Worm (Caenorhabditis elegans): ENCODE measurements around the gene lap-1.

The lap-1 gene

DNA sequence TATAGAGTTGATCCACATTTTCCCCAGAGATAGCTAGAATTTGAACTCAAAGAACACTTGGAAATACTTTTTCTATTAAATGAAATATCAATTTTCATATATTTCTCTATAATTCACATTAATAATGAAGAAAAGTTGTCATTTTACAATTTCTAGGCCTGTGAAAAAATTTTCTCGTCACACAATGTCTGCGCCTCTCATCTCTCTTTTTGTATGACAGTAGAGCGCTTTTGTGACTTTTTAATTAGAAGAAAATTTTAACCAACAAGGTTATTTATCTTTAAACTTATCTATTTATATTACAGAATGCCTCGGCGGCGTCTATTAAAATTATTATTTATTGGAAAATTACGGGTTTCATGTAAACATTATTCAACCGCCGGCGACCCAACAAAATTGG is 27.3 kb upstream of the lap-1 start, which contains the start of gene ZK1236.1:
TSS of gene ZK1236.1 (plus strand) at position 263 of the 400 bp plus-strand sequence.
- no peak for TF ChIP-seq nhr-48 (tag; optimal IDR thresholded peaks at IDR 0.05)
- peak in 1 of 2 experiments; percentile 35 for TF ChIP-seq lsy-2 (tag; optimal IDR thresholded peaks at IDR 0.05)
- no peak for TF ChIP-seq daf-12 (tag; optimal IDR thresholded peaks at IDR 0.05)
- TF ChIP-seq nhr-6 (tag; optimal IDR thresholded peaks at IDR 0.05), result no peak
- no peak for TF ChIP-seq spr-3 (GFP tag; optimal IDR thresholded peaks at IDR 0.05)
- no peak for TF ChIP-seq daf-16 (GFP tag; optimal IDR thresholded peaks at IDR 0.05)
- TF ChIP-seq daf-16 (tag; optimal IDR thresholded peaks at IDR 0.05), result peak; percentile 24
- no peak for TF ChIP-seq tag-97 (GFP tag; IDR thresholded peaks at IDR 0.05)
- no peak for TF ChIP-seq ceh-62 (tag; optimal IDR thresholded peaks at IDR 0.05)
- peak; percentile 59; the same call in 1 of the 2 replicates for TF ChIP-seq Y48G9A.11 (GFP tag; IDR thresholded peaks at IDR 0.05)
- TF ChIP-seq unc-39 (tag; optimal IDR thresholded peaks at IDR 0.05), result no peak
- no peak for TF ChIP-seq ztf-11 (tag; optimal IDR thresholded peaks at IDR 0.05)
- TF ChIP-seq snpc-4 (tag; optimal IDR thresholded peaks at IDR 0.05), result no peak
- TF ChIP-seq T26A8.4 (GFP tag; IDR thresholded peaks at IDR 0.05), result no peak
- TF ChIP-seq sdz-12 (GFP tag; optimal IDR thresholded peaks at IDR 0.05), result no peak
- TF ChIP-seq ama-1 (optimal IDR thresholded peaks at IDR 0.05), result no peak
- peak; percentile 19 for TF ChIP-seq mes-2 (tag; optimal IDR thresholded peaks at IDR 0.05; ENCODE audit: poor library complexity, severe bottlenecking)
- no peak for TF ChIP-seq daf-19 (GFP tag; conservative IDR thresholded peaks at IDR 0.05)
- no peak for TF ChIP-seq mxl-2 (GFP tag; conservative IDR thresholded peaks at IDR 0.05)
- no peak for TF ChIP-seq duxl-1 (tag; optimal IDR thresholded peaks at IDR 0.05; ENCODE audit: poor library complexity)
- TF ChIP-seq saeg-2 (GFP tag; IDR thresholded peaks at IDR 0.05), result no peak
- TF ChIP-seq lin-38 (GFP tag; IDR thresholded peaks at IDR 0.05), result peak; percentile 67
- TF ChIP-seq Y5F2A.4 (GFP tag; optimal IDR thresholded peaks at IDR 0.05), result no peak
- no peak for TF ChIP-seq Y75B8A.6 (GFP tag; IDR thresholded peaks at IDR 0.05)
- TF ChIP-seq daf-8 (GFP tag; IDR thresholded peaks at IDR 0.05), result no peak
- no peak for TF ChIP-seq arid-1 (GFP tag; conservative IDR thresholded peaks at IDR 0.05)
- TF ChIP-seq nhr-237 (tag; optimal IDR thresholded peaks at IDR 0.05), result no peak

DNA sequence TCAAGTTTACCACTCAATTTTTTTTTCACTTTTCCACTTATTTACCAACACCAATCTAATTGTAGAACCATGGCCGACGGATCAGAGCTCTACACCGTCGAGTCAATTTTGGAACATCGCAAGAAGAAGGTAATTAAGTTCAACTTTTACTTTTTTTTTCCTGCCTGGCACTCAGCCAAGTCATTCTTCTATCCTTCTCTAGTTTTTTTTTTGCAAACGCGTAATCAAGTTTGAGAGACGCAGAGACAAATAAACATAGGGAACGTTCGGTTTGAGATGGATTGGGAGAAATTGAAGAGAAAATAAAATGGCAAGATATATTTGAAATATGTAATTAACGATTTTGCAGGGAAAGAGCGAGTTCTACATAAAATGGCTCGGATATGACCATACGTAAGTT is 24.5 kb upstream of the lap-1 start, which contains the start of gene cec-1:
TSS of gene cec-1 (plus strand) at position 63 of the 400 bp plus-strand sequence.
- TF ChIP-seq ztf-11 (tag; optimal IDR thresholded peaks at IDR 0.05) (no peak), pha-4 (GFP tag; IDR thresholded peaks at IDR 0.05) (no peak), pha-4 (tag; optimal IDR thresholded peaks at IDR 0.05) (no peak), nhr-6 (tag; optimal IDR thresholded peaks at IDR 0.05) (no peak), lin-13 (GFP tag; optimal IDR thresholded peaks at IDR 0.05) (no peak), dve-1 (tag; optimal IDR thresholded peaks at IDR 0.05; ENCODE audit: insufficient read depth) (peak; percentile 44), hlh-11 (tag; optimal IDR thresholded peaks at IDR 0.05) (peak; percentile 8), nhr-28 (tag; optimal IDR thresholded peaks at IDR 0.05) (peak; percentile 30), ces-1 (GFP tag; optimal IDR thresholded peaks at IDR 0.05) (peak; percentile 57), mdl-1 (tag; optimal IDR thresholded peaks at IDR 0.05) (no peak), zip-11 (GFP tag; IDR thresholded peaks at IDR 0.05) (no peak), mep-1 (tag; optimal IDR thresholded peaks at IDR 0.05) (peak; percentile 10), php-3 (GFP tag; IDR thresholded peaks at IDR 0.05) (no peak), Y105C5A.15 (GFP tag; IDR thresholded peaks at IDR 0.05) (no peak), lsy-2 (tag; optimal IDR thresholded peaks at IDR 0.05) (peak in 1 of 2 experiments; percentile 52), mes-2 (tag; optimal IDR thresholded peaks at IDR 0.05; ENCODE audit: poor library complexity, severe bottlenecking) (peak; percentile 12)

DNA sequence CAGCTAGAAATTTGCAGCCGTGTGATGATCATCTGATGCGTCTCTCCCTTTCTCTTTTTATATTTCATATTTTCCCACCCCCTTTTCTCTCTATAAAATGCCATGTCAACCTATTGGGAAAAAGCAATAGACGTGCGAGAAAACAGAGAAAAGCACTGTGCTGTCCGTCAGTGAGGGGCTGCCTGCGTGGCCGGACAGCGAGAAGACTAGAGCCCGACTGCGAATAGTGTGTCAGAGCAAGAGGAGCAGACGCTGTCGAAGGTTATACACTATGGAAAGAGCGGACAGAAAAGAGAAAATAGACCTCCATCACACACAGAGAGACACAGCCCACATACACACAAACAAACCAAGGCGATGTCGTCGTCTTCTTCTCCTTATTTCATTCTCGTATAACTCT is 23.3 kb upstream of the lap-1 start:
- TF ChIP-seq dmd-9 (GFP tag; IDR thresholded peaks at IDR 0.05), result no peak
- TF ChIP-seq zfp-2 (tag; optimal IDR thresholded peaks at IDR 0.05), result no peak
- peak; percentile 87 for TF ChIP-seq nhr-28 (tag; optimal IDR thresholded peaks at IDR 0.05)
- no peak for TF ChIP-seq lir-3 (tag; optimal IDR thresholded peaks at IDR 0.05)
- TF ChIP-seq Y75B8A.6 (GFP tag; IDR thresholded peaks at IDR 0.05), result no peak
- TF ChIP-seq dmd-6 (GFP tag; IDR thresholded peaks at IDR 0.05), result peak; percentile 68
- no peak for TF ChIP-seq ZK546.5 (tag; optimal IDR thresholded peaks at IDR 0.05)
- TF ChIP-seq lim-7 (GFP tag; IDR thresholded peaks at IDR 0.05), result peak; percentile 49; the same call in 1 of the 2 replicates
- no peak for TF ChIP-seq zip-2 (tag; optimal IDR thresholded peaks at IDR 0.05)
- no peak for TF ChIP-seq snpc-4 (tag; optimal IDR thresholded peaks at IDR 0.05)
- no peak for TF ChIP-seq F44E2.7 (GFP tag; IDR thresholded peaks at IDR 0.05)
- no peak for TF ChIP-seq zfp-3 (GFP tag; conservative IDR thresholded peaks at IDR 0.05)
- TF ChIP-seq mdt-29 (GFP tag; IDR thresholded peaks at IDR 0.05), result 0 out of 2 replicates have a peak, but pooled peaks have one; percentile 42
- TF ChIP-seq cey-2 (tag; optimal IDR thresholded peaks at IDR 0.05; ENCODE audit: borderline replicate concordance, insufficient read depth), result no peak
